Worm (Caenorhabditis elegans): ENCODE measurements around the gene eat-17.

DNA sequence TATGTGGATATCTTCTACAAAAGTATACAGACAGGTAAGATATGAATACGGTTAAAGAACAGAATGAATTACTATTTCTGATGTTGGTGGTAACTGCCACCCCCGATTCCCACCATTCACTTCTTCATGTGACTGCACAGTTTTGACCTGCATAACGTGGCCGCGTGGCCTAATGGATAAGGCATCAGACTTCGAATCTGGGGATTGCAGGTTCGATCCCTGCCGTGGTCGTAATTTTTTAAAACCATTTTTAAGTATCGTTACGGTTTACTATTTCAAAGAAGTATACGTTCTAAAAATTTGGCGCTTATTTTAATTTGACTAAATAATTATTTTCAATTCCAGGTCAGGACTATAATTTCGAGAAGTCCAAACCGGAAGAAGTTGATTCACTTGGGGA, 44.7 kb upstream of the eat-17 start:
- TF ChIP-seq che-1 (tag; optimal IDR thresholded peaks at IDR 0.05) (no peak), Y22D7AL.16 (tag; optimal IDR thresholded peaks at IDR 0.05) (no peak), zip-5 (tag; optimal IDR thresholded peaks at IDR 0.05) (no peak), pat-9 (tag; optimal IDR thresholded peaks at IDR 0.05) (no peak), elt-2 (tag; optimal IDR thresholded peaks at IDR 0.05) (no peak), ets-4 (tag; optimal IDR thresholded peaks at IDR 0.05) (no peak), pha-2 (tag; optimal IDR thresholded peaks at IDR 0.05) (no peak), pha-4 (tag; optimal IDR thresholded peaks at IDR 0.05) (no peak), ama-1 (optimal IDR thresholded peaks at IDR 0.05) (no peak), tbx-2 (tag; optimal IDR thresholded peaks at IDR 0.05) (no peak), nhr-11 (tag; optimal IDR thresholded peaks at IDR 0.05) (no peak)
